Fruit fly (Drosophila melanogaster): ENCODE data around the gene RpS12.

The RpS12 gene

DNA sequence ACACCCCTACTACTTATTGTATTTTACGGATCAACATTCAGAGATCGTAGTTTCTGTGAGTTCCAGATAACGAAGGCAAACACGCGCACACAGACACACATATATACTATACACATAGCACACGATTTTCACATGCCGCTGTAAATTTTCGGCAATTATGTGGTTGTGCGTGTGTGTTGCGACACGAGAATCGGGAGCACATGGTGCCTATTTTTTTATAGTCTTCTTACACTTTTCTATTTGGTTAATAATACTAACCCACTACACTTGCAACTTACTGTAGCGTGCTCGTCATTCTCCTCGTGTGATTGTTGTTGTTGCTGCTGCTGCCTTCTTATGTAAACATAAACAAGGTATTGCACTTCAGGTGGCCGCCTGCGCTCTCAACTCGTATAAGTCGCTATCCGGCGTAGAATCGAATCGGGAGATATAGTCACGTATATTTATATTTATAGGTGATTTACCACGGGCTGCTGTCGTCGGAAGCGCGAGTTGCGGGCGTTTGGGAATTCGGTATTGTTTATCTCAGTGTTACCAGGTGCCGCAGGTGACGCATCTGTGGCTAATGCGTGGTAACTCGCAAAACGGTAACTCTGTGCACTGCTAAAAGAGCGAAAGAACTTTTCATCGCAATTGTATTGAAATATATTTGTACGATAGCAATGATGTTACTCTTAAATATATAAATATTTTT is 845 bp upstream of the RpS12 start, which contains the start of gene Adk2 (continued):
- TF ChIP-seq CG6276 (GFP tag; optimal IDR thresholded peaks at IDR 0.05) (no peak), OdsH (GFP tag; optimal IDR thresholded peaks at IDR 0.05) (no peak)

dm6 chr3L:13026337-13026736 is 3.2 kb downstream of the RpS12 start, which contains the start of gene Zmynd10:
Zmynd10 (minus strand) TSS chr3L:13026437.
- TF ChIP-seq Blimp-1 (GFP tag; optimal IDR thresholded peaks at IDR 0.05) (no peak), CG1621 (tag; optimal IDR thresholded peaks at IDR 0.05) (no peak), CG3919 (GFP tag; optimal IDR thresholded peaks at IDR 0.05) (no peak), CG9139 (GFP tag; optimal IDR thresholded peaks at IDR 0.05) (no peak), vri (GFP tag; optimal IDR thresholded peaks at IDR 0.05) (no peak), CG6163 (GFP tag; IDR thresholded peaks at IDR 0.05) (no peak), Hr4 (GFP tag; optimal IDR thresholded peaks at IDR 0.05) (no peak), Ets96B (tag; optimal IDR thresholded peaks at IDR 0.05) (no peak), svp (GFP tag) (no peak), CG8119 (GFP tag; IDR thresholded peaks at IDR 0.05) (no peak), CG8632 (GFP tag; optimal IDR thresholded peaks at IDR 0.05) (no peak)

DNA sequence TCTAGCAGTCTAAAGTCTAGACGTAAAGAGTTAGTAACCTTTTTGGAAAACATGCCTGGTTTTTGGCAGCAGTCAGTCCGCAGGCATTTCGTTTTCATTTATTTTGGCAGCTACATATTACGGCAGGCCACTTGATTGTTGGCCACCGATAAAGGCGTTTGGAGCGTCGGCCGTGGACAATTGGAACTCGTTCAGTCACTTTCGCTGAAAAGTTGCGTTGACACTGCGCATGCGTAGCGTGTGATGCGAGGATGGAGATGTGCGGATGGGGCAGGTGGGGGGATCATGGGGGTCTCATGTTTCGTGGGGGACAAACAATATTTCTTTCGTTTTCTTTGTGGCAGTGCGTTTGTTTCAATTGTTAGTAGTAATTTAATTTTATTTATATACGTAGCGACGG is 3.7 kb downstream of the RpS12 start:
- peak; percentile 85 for TF ChIP-seq Blimp-1 (GFP tag; optimal IDR thresholded peaks at IDR 0.05)
- TF ChIP-seq svp (GFP tag) = no peak

dm6 chr3L:13027333-13027732 is 4.2 kb downstream of the RpS12 start:
- no peak for TF ChIP-seq CG31627 (GFP tag; optimal IDR thresholded peaks at IDR 0.05)
- no peak for TF ChIP-seq fkh (GFP tag; optimal IDR thresholded peaks at IDR 0.05)
- no peak for TF ChIP-seq ss (GFP tag; optimal IDR thresholded peaks at IDR 0.05)
- TF ChIP-seq Eip93F (GFP tag; optimal IDR thresholded peaks at IDR 0.05) = no peak
- TF ChIP-seq Hr39 (GFP tag; optimal IDR thresholded peaks at IDR 0.05) = no peak
- no peak for TF ChIP-seq CG4318 (GFP tag; optimal IDR thresholded peaks at IDR 0.05)
- no peak for TF ChIP-seq Blimp-1 (GFP tag; optimal IDR thresholded peaks at IDR 0.05)
- TF ChIP-seq net (GFP tag; optimal IDR thresholded peaks at IDR 0.05) = no peak
- TF ChIP-seq Ets21C (GFP tag; optimal IDR thresholded peaks at IDR 0.05) = no peak
- TF ChIP-seq Smox (GFP tag; optimal IDR thresholded peaks at IDR 0.05) = no peak
- TF ChIP-seq svp (GFP tag) = no peak
- no peak for TF ChIP-seq Eip75B (GFP tag; optimal IDR thresholded peaks at IDR 0.05)
- TF ChIP-seq dac (GFP tag; optimal IDR thresholded peaks at IDR 0.05) = no peak
- TF ChIP-seq CG6808 (GFP tag; optimal IDR thresholded peaks at IDR 0.05) = no peak
- TF ChIP-seq CG11902 (GFP tag; optimal IDR thresholded peaks at IDR 0.05) = no peak
- no peak for TF ChIP-seq Sox102F (GFP tag; optimal IDR thresholded peaks at IDR 0.05)

- TF ChIP-seq dsx (GFP tag; optimal IDR thresholded peaks at IDR 0.05; ENCODE audit: poor library complexity, severe bottlenecking) = peak; percentile 42
- peak; percentile 2 for TF ChIP-seq Lpt (GFP tag; optimal IDR thresholded peaks at IDR 0.05)
- TF ChIP-seq CG3919 (GFP tag; optimal IDR thresholded peaks at IDR 0.05) = peak; percentile 79
- TF ChIP-seq Met (GFP tag; optimal IDR thresholded peaks at IDR 0.05) = peak; percentile 22
- TF ChIP-seq CG11762 (GFP tag; optimal IDR thresholded peaks at IDR 0.05; ENCODE audit: insufficient read depth) = no peak
- peak; percentile 61; the same call in 1 of the 2 replicates for TF ChIP-seq CG15336 (GFP tag; IDR thresholded peaks at IDR 0.05)
- no peak for TF ChIP-seq CG10669 (GFP tag; optimal IDR thresholded peaks at IDR 0.05)
- TF ChIP-seq CG8119 (GFP tag; IDR thresholded peaks at IDR 0.05) = peak; percentile 29; the same call in 1 of the 3 replicates
- no peak for TF ChIP-seq cyc (GFP tag; optimal IDR thresholded peaks at IDR 0.05)
- TF ChIP-seq CG1621 (tag; optimal IDR thresholded peaks at IDR 0.05) = peak; percentile 60
- TF ChIP-seq CG34406 (GFP tag; optimal IDR thresholded peaks at IDR 0.05) = no peak
- peak; percentile 17 for TF ChIP-seq Sox102F (GFP tag; optimal IDR thresholded peaks at IDR 0.05)
- TF ChIP-seq eg (GFP tag; IDR thresholded peaks at IDR 0.05) = 0 out of 3 replicates have a peak, but pooled peaks have one; percentile 59
- TF ChIP-seq fd59A (GFP tag; optimal IDR thresholded peaks at IDR 0.05) = no peak
- TF ChIP-seq Eip75B (GFP tag; optimal IDR thresholded peaks at IDR 0.05) = peak; percentile 6
- TF ChIP-seq Blimp-1 (GFP tag; optimal IDR thresholded peaks at IDR 0.05) = no peak
- peak; percentile 9 for TF ChIP-seq CG16779 (tag; optimal IDR thresholded peaks at IDR 0.05)
- TF ChIP-seq CG6163 (GFP tag; IDR thresholded peaks at IDR 0.05) = peak; percentile 54; the same call in 1 of the 3 replicates
- peak; percentile 6 for TF ChIP-seq topi (GFP tag; optimal IDR thresholded peaks at IDR 0.05)
- peak; percentile 49 for TF ChIP-seq Eip78C (GFP tag)
- TF ChIP-seq net (GFP tag; optimal IDR thresholded peaks at IDR 0.05) = peak; percentile 2
- TF ChIP-seq ss (GFP tag; optimal IDR thresholded peaks at IDR 0.05) = peak in 1 of 2 experiments; percentile 40
Observed at dm6 chr3L:13028740-13029139, 5.6 kb downstream of the RpS12 start, which contains the start of gene CG17672. CG17672 (plus strand) TSS chr3L:13028962.

Measured in whole organism, prepupa.